Fruit fly (Drosophila melanogaster) ovary, adult (tissue): ENCODE data around the gene CG18586.

ENCODE experiments used
- CG17801 ChIP-seq: fragments of 200-800 bp; optimal IDR thresholded peaks from 2 replicates; lab custom pipeline; 2019; ENCODE audit warnings: missing biosample characterization, mild to moderate bottlenecking, missing genetic modification characterization, moderate library complexity; ENCODE audit not compliant: partially characterized antibody

The CG18586 gene

dm6 chr3L:5873011-5873410, at the start of gene CG18586:
TSS of gene CG18586 (plus strand) at chr3L:5873311.
- TF ChIP-seq CG17801 (GFP tag; lab: Kevin White, UChicago): no peak

- TF ChIP-seq CG17801 (GFP tag; lab: Kevin White, UChicago): no peak
Observed at dm6 chr3L:5823763-5824445, 49.2 kb upstream of the CG18586 start.

dm6 chr3L:5825483-5825882, 47.6 kb upstream of the CG18586 start:
- no peak for TF ChIP-seq CG17801 (GFP tag; lab: Kevin White, UChicago)

dm6 chr3L:5828275-5828674, 44.8 kb upstream of the CG18586 start:
- TF ChIP-seq CG17801 (GFP tag; lab: Kevin White, UChicago): no peak

dm6 chr3L:5828684-5829083, 44.4 kb upstream of the CG18586 start:
- no peak for TF ChIP-seq CG17801 (GFP tag; lab: Kevin White, UChicago)

- no peak for TF ChIP-seq CG17801 (GFP tag; lab: Kevin White, UChicago)
Observed at dm6 chr3L:5830649-5831048, 42.5 kb upstream of the CG18586 start.

- no peak for TF ChIP-seq CG17801 (GFP tag; lab: Kevin White, UChicago)
Observed at dm6 chr3L:5831890-5832289, 41.2 kb upstream of the CG18586 start.

- TF ChIP-seq CG17801 (GFP tag; lab: Kevin White, UChicago): no peak
Observed at dm6 chr3L:5833761-5834160, 39.4 kb upstream of the CG18586 start.

- TF ChIP-seq CG17801 (GFP tag; lab: Kevin White, UChicago): no peak
Observed at dm6 chr3L:5834245-5834644, 38.9 kb upstream of the CG18586 start.

dm6 chr3L:5834798-5835197, 38.3 kb upstream of the CG18586 start:
- TF ChIP-seq CG17801 (GFP tag; lab: Kevin White, UChicago): no peak

dm6 chr3L:5835431-5835830, 37.7 kb upstream of the CG18586 start:
- TF ChIP-seq CG17801 (GFP tag; lab: Kevin White, UChicago): no peak

dm6 chr3L:5835887-5836646, 37.0 kb upstream of the CG18586 start:
- no peak for TF ChIP-seq CG17801 (GFP tag; lab: Kevin White, UChicago)

dm6 chr3L:5838295-5838694, 34.8 kb upstream of the CG18586 start:
- TF ChIP-seq CG17801 (GFP tag; lab: Kevin White, UChicago): no peak

- no peak for TF ChIP-seq CG17801 (GFP tag; lab: Kevin White, UChicago)
Observed at dm6 chr3L:5838880-5839279, 34.2 kb upstream of the CG18586 start.

- TF ChIP-seq CG17801 (GFP tag; lab: Kevin White, UChicago): no peak
Observed at dm6 chr3L:5840847-5841246, 32.3 kb upstream of the CG18586 start.
